Fruit fly (Drosophila melanogaster) whole organism, embryonic: ENCODE data around the gene CG8476.

ENCODE experiments used
- CG10147 ChIP-seq: fragments of 200-800 bp; sonication (Bioruptor generic); optimal IDR thresholded peaks from 2 replicates; lab custom pipeline; 2019; ENCODE audit warnings: missing biosample characterization, mild to moderate bottlenecking, missing genetic modification characterization, moderate library complexity
- CG10959 ChIP-seq: fragments of 200-800 bp; sonication (Bioruptor generic); IDR thresholded peaks from 2 replicates; pipeline ENCODE4 v1.3.6; 2022; ENCODE audit warnings: missing biosample characterization, missing genetic modification characterization
- CG14965 ChIP-seq: fragments of 200-800 bp; sonication (Bioruptor generic); optimal IDR thresholded peaks from 2 replicates; lab custom pipeline; 2016; ENCODE audit warnings: missing biosample characterization, missing genetic modification characterization, borderline replicate concordance
- CG15011 ChIP-seq: fragments of 200-800 bp; sonication (Bioruptor generic); optimal IDR thresholded peaks from 3 replicates; lab custom pipeline; 2018; ENCODE audit warnings: missing biosample characterization, mild to moderate bottlenecking, missing genetic modification characterization
- CG15514 ChIP-seq: fragments of 200-800 bp; sonication (Bioruptor generic); optimal IDR thresholded peaks from 3 replicates; lab custom pipeline; 2017; ENCODE audit warnings: missing biosample characterization, missing genetic modification characterization, mild to moderate bottlenecking, moderate library complexity, missing genetic modification reagents
- CG17829 ChIP-seq: fragments of 200-800 bp; optimal IDR thresholded peaks from 2 replicates; lab custom pipeline; 2019; ENCODE audit warnings: missing biosample characterization, mild to moderate bottlenecking, missing genetic modification characterization, moderate library complexity
- CG2199 ChIP-seq: fragments of 200-800 bp; sonication (Bioruptor generic); IDR thresholded peaks from 3 replicates; pipeline ENCODE4 v1.3.6; 2022; ENCODE audit warnings: missing biosample characterization, missing genetic modification characterization
- CG2202 ChIP-seq: fragments of 200-800 bp; sonication (Bioruptor generic); optimal IDR thresholded peaks from 2 replicates; lab custom pipeline; 2018; ENCODE audit warnings: missing biosample characterization, mild to moderate bottlenecking, missing genetic modification characterization
- CG30403 ChIP-seq: fragments of 200-800 bp; sonication (Bioruptor generic); optimal IDR thresholded peaks from 3 replicates; lab custom pipeline; 2016; ENCODE audit warnings: missing biosample characterization, missing genetic modification characterization
- CG3995 ChIP-seq: fragments of 200-800 bp; sonication (Bioruptor generic); optimal IDR thresholded peaks from 3 replicates; lab custom pipeline; 2016; ENCODE audit warnings: missing biosample characterization, missing genetic modification characterization
- CG5180 ChIP-seq: fragments of 200-800 bp; sonication (Bioruptor generic); optimal IDR thresholded peaks from 3 replicates; lab custom pipeline; 2017; ENCODE audit warnings: missing biosample characterization, missing genetic modification characterization, mild to moderate bottlenecking, moderate library complexity, missing genetic modification reagents
- CG6175 ChIP-seq: fragments of 200-800 bp; sonication (Bioruptor generic); IDR thresholded peaks from 3 replicates; pipeline ENCODE4 v1.3.6; 2022; ENCODE audit warnings: missing biosample characterization, missing genetic modification characterization
- CG6254 ChIP-seq: fragments of 200-800 bp; sonication (Bioruptor generic); optimal IDR thresholded peaks from 3 replicates; lab custom pipeline; 2017; ENCODE audit warnings: mild to moderate bottlenecking, missing biosample characterization, missing genetic modification reagents, missing genetic modification characterization
- CG6272 ChIP-seq: fragments of 200-800 bp; sonication (Bioruptor generic); IDR thresholded peaks from 2 replicates; pipeline ENCODE4 v1.3.6; 2022; ENCODE audit warnings: missing biosample characterization, missing genetic modification characterization
- CG6654 ChIP-seq: fragments of 200-800 bp; sonication (Bioruptor generic); optimal IDR thresholded peaks from 2 replicates; lab custom pipeline; 2017; ENCODE audit warnings: missing biosample characterization, mild to moderate bottlenecking, missing genetic modification characterization
- CG7963 ChIP-seq: fragments of 200-800 bp; sonication (Bioruptor generic); IDR thresholded peaks from 3 replicates; pipeline ENCODE4 v1.3.6; 2022; ENCODE audit warnings: missing biosample characterization, missing genetic modification characterization; ENCODE audit not compliant: partially characterized antibody
- CG8089 ChIP-seq: fragments of 200-800 bp; sonication (Bioruptor generic); optimal IDR thresholded peaks from 3 replicates; lab custom pipeline; 2016; ENCODE audit warnings: missing biosample characterization, missing genetic modification characterization
- CG8281 ChIP-seq: fragments of 200-800 bp; sonication (Bioruptor generic); optimal IDR thresholded peaks from 2 replicates; lab custom pipeline; 2018; ENCODE audit warnings: missing biosample characterization, mild to moderate bottlenecking, missing genetic modification characterization, moderate library complexity
- CG9797 ChIP-seq: fragments of 200-800 bp; sonication (Bioruptor generic); optimal IDR thresholded peaks from 3 replicates; lab custom pipeline; 2018; ENCODE audit warnings: missing biosample characterization, mild to moderate bottlenecking, missing genetic modification characterization
- CG9932 ChIP-seq: fragments of 200-800 bp; sonication (Bioruptor generic); IDR thresholded peaks from 2 replicates; pipeline ENCODE4 v1.3.6; 2022; ENCODE audit warnings: missing biosample characterization, missing genetic modification characterization
- Dad ChIP-seq: fragments of 200-800 bp; sonication (Bioruptor generic); optimal IDR thresholded peaks from 3 replicates; lab custom pipeline; 2016; ENCODE audit warnings: missing biosample characterization, missing genetic modification characterization
- Dp ChIP-seq: fragments of 200-800 bp; sonication (Bioruptor generic); optimal IDR thresholded peaks from 2 replicates; lab custom pipeline; 2018; ENCODE audit warnings: missing biosample characterization, mild to moderate bottlenecking, missing genetic modification characterization, moderate library complexity
- Drgx ChIP-seq: fragments of 200-800 bp; sonication (Bioruptor generic); IDR thresholded peaks from 2 replicates; pipeline ENCODE4 v1.3.6; 2022; ENCODE audit warnings: missing biosample characterization, missing genetic modification characterization
- E2f1 ChIP-seq: fragments of 200-800 bp; sonication (Bioruptor generic); IDR thresholded peaks from 2 replicates; pipeline ENCODE4 v1.3.6; 2022; ENCODE audit warnings: missing biosample characterization, missing genetic modification characterization
- Ets97D ChIP-seq: fragments of 200-800 bp; sonication (Bioruptor generic); optimal IDR thresholded peaks from 3 replicates; lab custom pipeline; 2016; ENCODE audit warnings: missing biosample characterization, missing genetic modification characterization
- H2.0 ChIP-seq: fragments of 200-800 bp; sonication (Bioruptor generic); IDR thresholded peaks from 2 replicates; pipeline ENCODE4 v1.3.6; 2022; ENCODE audit warnings: missing biosample characterization, missing genetic modification characterization
- HmgZ ChIP-seq: fragments of 200-800 bp; sonication (Bioruptor generic); optimal IDR thresholded peaks from 2 replicates; lab custom pipeline; 2018; ENCODE audit warnings: missing biosample characterization, mild to moderate bottlenecking, missing genetic modification characterization
- Hr3 ChIP-seq: fragments of 200-800 bp; sonication (Bioruptor generic); optimal IDR thresholded peaks from 3 replicates; lab custom pipeline; 2016; ENCODE audit warnings: missing biosample characterization, missing genetic modification characterization
- Rx ChIP-seq: fragments of 200-800 bp; sonication (Bioruptor generic); IDR thresholded peaks from 2 replicates; pipeline ENCODE4 v1.3.6; 2022; ENCODE audit warnings: missing biosample characterization, missing genetic modification characterization
- Ssrp ChIP-seq: fragments of 200-800 bp; sonication (Bioruptor generic); optimal IDR thresholded peaks from 2 replicates; lab custom pipeline; 2018; ENCODE audit warnings: missing biosample characterization, mild to moderate bottlenecking, missing genetic modification characterization, moderate library complexity
- abd-A ChIP-seq: fragments of 200-800 bp; sonication (Bioruptor generic); optimal IDR thresholded peaks from 3 replicates; lab custom pipeline; 2019; ENCODE audit warnings: missing biosample characterization, mild to moderate bottlenecking, missing genetic modification characterization, moderate library complexity
- ac ChIP-seq: fragments of 200-800 bp; sonication (Bioruptor generic); optimal IDR thresholded peaks from 3 replicates; lab custom pipeline; 2017; ENCODE audit warnings: missing biosample characterization, mild to moderate bottlenecking, missing genetic modification characterization
- amos ChIP-seq: fragments of 200-800 bp; sonication (Bioruptor generic); IDR thresholded peaks from 2 replicates; pipeline ENCODE4 v1.3.6; 2022; ENCODE audit warnings: missing biosample characterization, missing genetic modification characterization; ENCODE audit not compliant: partially characterized antibody
- bab2 ChIP-seq: fragments of 200-800 bp; sonication (Bioruptor generic); optimal IDR thresholded peaks from 2 replicates; lab custom pipeline; 2016; ENCODE audit warnings: missing biosample characterization, missing genetic modification characterization
- bowl ChIP-seq: fragments of 200-800 bp; sonication (Bioruptor generic); IDR thresholded peaks from 2 replicates; pipeline ENCODE4 v1.3.6; 2022; ENCODE audit warnings: missing biosample characterization, missing genetic modification characterization
- croc ChIP-seq: fragments of 200-800 bp; sonication (Bioruptor generic); conservative IDR thresholded peaks from 3 replicates; pipeline ENCODE4 v1.3.6; 2022; ENCODE audit warnings: missing biosample characterization, missing genetic modification characterization
- exex ChIP-seq: fragments of 200-800 bp; sonication (Bioruptor generic); optimal IDR thresholded peaks from 4 replicates; lab custom pipeline; 2018; ENCODE audit warnings: missing biosample characterization, mild to moderate bottlenecking, missing genetic modification characterization, moderate library complexity
- gcm ChIP-seq: fragments of 200-800 bp; sonication (Bioruptor generic); optimal IDR thresholded peaks from 2 replicates; lab custom pipeline; 2019; ENCODE audit warnings: missing biosample characterization, mild to moderate bottlenecking, missing genetic modification characterization, moderate library complexity
- gsb ChIP-seq: fragments of 200-800 bp; sonication (Bioruptor generic); IDR thresholded peaks from 2 replicates; pipeline ENCODE4 v1.3.6; 2022; ENCODE audit warnings: missing biosample characterization, missing genetic modification characterization
- hb ChIP-seq: fragments of 200-800 bp; sonication (Bioruptor generic); IDR thresholded peaks from 3 replicates; pipeline ENCODE4 v1.3.6; 2022; ENCODE audit warnings: missing biosample characterization, missing genetic modification characterization; ENCODE audit not compliant: partially characterized antibody
- lmd ChIP-seq: fragments of 200-800 bp; sonication (Bioruptor generic); IDR thresholded peaks from 2 replicates; pipeline ENCODE4 v1.3.6; 2022; ENCODE audit warnings: missing biosample characterization, missing genetic modification characterization
- otp ChIP-seq: fragments of 200-800 bp; sonication (Bioruptor generic); IDR thresholded peaks from 3 replicates; pipeline ENCODE4, ENCODE4 v1.3.6; 2022; ENCODE audit warnings: missing biosample characterization, missing genetic modification characterization
- pzg ChIP-seq: fragments of 200-800 bp; sonication (Bioruptor generic); optimal IDR thresholded peaks from 3 replicates; lab custom pipeline; 2018; ENCODE audit warnings: missing biosample characterization, mild to moderate bottlenecking, missing genetic modification characterization, moderate library complexity
- salm ChIP-seq: fragments of 200-800 bp; sonication (Bioruptor generic); optimal IDR thresholded peaks from 2 replicates; lab custom pipeline; 2018; ENCODE audit warnings: missing biosample characterization, mild to moderate bottlenecking, missing genetic modification characterization
- sens ChIP-seq: fragments of 200-800 bp; sonication (Bioruptor generic); peaks from one replicate; lab custom pipeline; 2016; ENCODE audit warnings: missing biosample characterization, missing genetic modification characterization
- sr ChIP-seq: fragments of 200-800 bp; sonication (Bioruptor generic); IDR thresholded peaks from 3 replicates; pipeline ENCODE4 v1.3.6; 2022; ENCODE audit warnings: missing biosample characterization, missing genetic modification characterization
- trh ChIP-seq: fragments of 200-800 bp; sonication (Bioruptor generic); optimal IDR thresholded peaks from 2 replicates; lab custom pipeline; 2016; ENCODE audit warnings: missing biosample characterization, missing genetic modification characterization
- vnd ChIP-seq: fragments of 200-800 bp; sonication (Bioruptor generic); IDR thresholded peaks from 3 replicates; pipeline ENCODE4 v1.3.6; 2022; ENCODE audit warnings: missing biosample characterization, missing genetic modification characterization; ENCODE audit not compliant: partially characterized antibody
- wek ChIP-seq: fragments of 200-800 bp; sonication (Bioruptor generic); optimal IDR thresholded peaks from 3 replicates; lab custom pipeline; 2018; ENCODE audit warnings: missing biosample characterization, mild to moderate bottlenecking, missing genetic modification characterization, moderate library complexity
- yki ChIP-seq: fragments of >200 bp; optimal IDR thresholded peaks from 3 replicates; lab custom pipeline; 2018

The CG8476 gene

DNA sequence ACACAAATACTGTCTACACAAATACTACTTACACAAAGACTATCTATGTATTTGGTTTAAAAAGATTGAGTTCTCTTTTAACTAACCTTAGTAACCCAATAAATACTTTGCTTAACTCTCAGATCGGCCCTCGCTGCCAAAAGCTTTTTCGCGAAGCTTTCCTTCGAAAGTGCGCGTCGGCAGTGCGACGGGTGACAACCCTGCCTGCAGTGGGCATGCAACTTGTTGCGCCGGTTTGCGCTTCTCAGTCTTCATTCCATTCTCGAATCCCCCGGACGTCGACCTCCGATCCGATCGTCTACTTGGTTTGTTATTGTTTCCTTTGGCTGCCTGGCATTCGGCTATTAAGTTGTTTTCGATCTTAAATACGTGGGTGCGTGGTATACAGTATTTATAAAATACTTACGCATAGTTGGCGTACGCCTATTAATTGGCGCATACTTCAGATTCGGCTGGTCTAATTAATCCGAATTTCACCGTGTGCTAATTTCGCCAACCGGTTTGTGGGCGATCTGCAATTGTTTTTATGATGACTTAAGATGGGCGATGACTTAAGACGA, 39.8 kb upstream of the CG8476 start, which contains the start of gene CG11686 (continued):
- TF ChIP-seq CG6272 (GFP tag; lab: Robert Waterston, UW) (0 out of 2 replicates have a peak, but pooled peaks have one; percentile 11), CG15514 (GFP tag; lab: Kevin White, UChicago) (peak; percentile 14), Dp (GFP tag; lab: Kevin White, UChicago) (peak; percentile 14), Ets97D (GFP tag; lab: Kevin White, UChicago) (peak; percentile 6), gcm (no peak), vnd (GFP tag; lab: Robert Waterston, UW) (no peak), otp (GFP tag; lab: Robert Waterston, UW) (0 out of 3 replicates have a peak, but pooled peaks have one; percentile 11), CG9932 (GFP tag; lab: Robert Waterston, UW) (0 out of 2 replicates have a peak, but pooled peaks have one; percentile 15), sens (GFP tag; lab: Kevin White, UChicago) (peak; percentile 44), CG8089 (GFP tag; lab: Kevin White, UChicago) (no peak), Drgx (GFP tag; lab: Robert Waterston, UW) (0 out of 2 replicates have a peak, but pooled peaks have one; percentile 20), Hr3 (GFP tag; lab: Kevin White, UChicago) (no peak), hb (GFP tag; lab: Robert Waterston, UW) (no peak), CG6175 (GFP tag; lab: Robert Waterston, UW) (peak; percentile 49; the same call in 1 of the 3 replicates), CG3995 (GFP tag; lab: Kevin White, UChicago) (no peak), sr (peak; percentile 76), CG7963 (GFP tag; lab: Robert Waterston, UW) (peak; percentile 25; the same call in 1 of the 3 replicates), CG17829 (peak; percentile 29), wek (GFP tag; lab: Kevin White, UChicago) (peak; percentile 23), Ssrp (tag; lab: Kevin White, UChicago) (no peak), CG8281 (no peak), H2.0 (GFP tag; lab: Robert Waterston, UW) (no peak), pzg (peak; percentile 28), CG10147 (GFP tag; lab: Kevin White, UChicago) (peak; percentile 1), Rx (GFP tag; lab: Robert Waterston, UW) (no peak), gsb (GFP tag; lab: Robert Waterston, UW) (no peak), abd-A (tag; lab: Kevin White, UChicago) (no peak), CG2202 (tag; lab: Kevin White, UChicago) (no peak), Dad (GFP tag; lab: Kevin White, UChicago) (peak; percentile 4), CG2199 (GFP tag; lab: Robert Waterston, UW) (0 out of 3 replicates have a peak, but pooled peaks have one; percentile 30), trh (GFP tag; lab: Kevin White, UChicago) (no peak), CG6654 (no peak), CG30403 (GFP tag; lab: Kevin White, UChicago) (no peak), CG15011 (no peak), CG14965 (GFP tag; lab: Kevin White, UChicago) (no peak), amos (peak; percentile 6; the same call in 1 of the 2 replicates), CG6254 (GFP tag; lab: Kevin White, UChicago) (no peak), salm (tag; lab: Kevin White, UChicago) (no peak), CG5180 (peak; percentile 98), bowl (no peak; the same call in 1 of the 2 replicates), croc (GFP tag; lab: Robert Waterston, UW) (no peak), exex (tag; lab: Kevin White, UChicago) (no peak), ac (GFP tag; lab: Kevin White, UChicago) (no peak), bab2 (no peak), lmd (GFP tag; lab: Robert Waterston, UW) (no peak), yki (no peak), CG9797 (no peak), E2f1 (GFP tag; lab: Robert Waterston, UW) (peak; percentile 29; the same call in 1 of the 2 replicates), HmgZ (tag; lab: Kevin White, UChicago) (peak; percentile 4), CG10959 (GFP tag; lab: Robert Waterston, UW) (no peak)
